Worm (Caenorhabditis elegans) whole organism, midembryonic: ENCODE data around the gene C17F4.2.

Experiments
- T22C8.4 ChIP-seq: fragments of 200-800 bp; sonication (Bioruptor generic); IDR thresholded peaks from 2 replicates; pipeline ENCODE4 v1.3.6; 2022; ENCODE audit warnings: missing genetic modification characterization, missing compliant biosample characterization
- cog-1 ChIP-seq: sonication (generic microtip); optimal IDR thresholded peaks from 2 replicates; lab custom pipeline; 2016; ENCODE audit warnings: missing genetic modification characterization, missing compliant biosample characterization
- flt-1 ChIP-seq: fragments of 200-800 bp; sonication (Bioruptor generic); IDR thresholded peaks from 2 replicates; pipeline ENCODE4 v1.3.6; 2022; ENCODE audit warnings: missing genetic modification characterization, missing compliant biosample characterization
- med-1 ChIP-seq: sonication (generic microtip); optimal IDR thresholded peaks from 2 replicates; lab custom pipeline; 2017; ENCODE audit warnings: missing genetic modification characterization, mild to moderate bottlenecking, missing compliant biosample characterization, antibody characterized with exemption, missing genetic modification reagents; ENCODE audit not compliant: insufficient read depth
- ref-1 ChIP-seq: fragments of 200-800 bp; sonication (Bioruptor generic); conservative IDR thresholded peaks from 2 replicates; pipeline ENCODE4 v1.3.6; 2022; ENCODE audit warnings: missing genetic modification reagents, missing genetic modification characterization, missing compliant biosample characterization
- ztf-29 ChIP-seq: fragments of 200-800 bp; sonication (Bioruptor generic); IDR thresholded peaks from 2 replicates; pipeline ENCODE4 v1.3.6; 2022; ENCODE audit warnings: missing genetic modification reagents, missing genetic modification characterization, missing compliant biosample characterization

DNA sequence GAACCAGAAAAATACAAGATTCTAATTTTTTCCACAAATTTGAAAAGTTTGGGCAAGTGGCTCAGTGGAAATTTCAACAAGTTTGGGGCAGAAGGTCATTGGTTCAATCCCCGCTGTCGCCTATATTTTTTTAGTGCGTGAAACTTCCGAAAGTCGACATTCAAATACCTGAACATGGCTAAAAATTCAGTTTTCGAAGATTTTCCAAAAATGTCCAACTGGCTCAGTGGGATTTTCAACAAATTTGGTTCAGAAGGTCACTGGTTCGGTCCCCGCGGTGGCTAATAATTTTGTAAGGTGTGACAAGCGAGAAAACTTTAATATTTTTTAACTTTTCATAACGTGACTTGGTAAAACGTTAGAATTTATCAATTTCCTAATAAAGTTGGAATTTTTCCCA lies 16.2 kb downstream of the C17F4.2 start:
- TF ChIP-seq ref-1 (no peak), ztf-29 (GFP tag; lab: Robert Waterston, UW) (no peak), cog-1 (tag; lab: Kevin White, UChicago) (no peak), flt-1 (GFP tag; lab: Robert Waterston, UW) (no peak), med-1 (GFP tag; lab: Kevin White, UChicago) (no peak), T22C8.4 (no peak)
